Worm (Caenorhabditis elegans) whole organism, mixed stage, embryonic: ENCODE results near the gene F13H8.1.

Experiments used
- blmp-1 ChIP-seq: fragments of 150-350 bp; optimal IDR thresholded peaks from 2 replicates; lab custom pipeline; 2014; ENCODE audit warnings: missing biosample characterization, missing genetic modification characterization
- flh-1 ChIP-seq: fragments of 200-800 bp; sonication (Bioruptor generic); optimal IDR thresholded peaks from 2 replicates; lab custom pipeline; 2018; ENCODE audit warnings: mild to moderate bottlenecking, missing genetic modification characterization, moderate library complexity, missing compliant biosample characterization
- lin-13 ChIP-seq: fragments of 150-350 bp; optimal IDR thresholded peaks from 2 replicates; lab custom pipeline; 2014; ENCODE audit warnings: missing biosample characterization, missing genetic modification characterization
- snpc-4 ChIP-seq: fragments of 150-350 bp; optimal IDR thresholded peaks from 2 replicates; lab custom pipeline; 2014; ENCODE audit warnings: missing biosample characterization, missing genetic modification characterization

- no peak for TF ChIP-seq flh-1 (GFP tag; lab: Kevin White, UChicago)
- no peak for TF ChIP-seq blmp-1 (tag; lab: Kevin White, UChicago)
- no peak for TF ChIP-seq lin-13 (tag; lab: Kevin White, UChicago)
- no peak for TF ChIP-seq snpc-4 (tag; lab: Kevin White, UChicago)
Observed at ce11 chrII:6333887-6334286, 50.7 kb downstream of the F13H8.1 start, which contains the start of gene ttc-39B.
